Worm (Caenorhabditis elegans) whole organism, L4/young adult: ENCODE results near the gene ift-74.

Experiments
- W03F9.2 ChIP-seq: fragments of 150-350 bp; optimal IDR thresholded peaks from 2 replicates; lab custom pipeline; 2014; ENCODE audit warnings: missing biosample characterization, missing genetic modification characterization
- dao-5 ChIP-seq: sonication (generic microtip); optimal IDR thresholded peaks from 2 replicates; lab custom pipeline; 2016; ENCODE audit warnings: missing genotype, missing genetic modification characterization, moderate library complexity, missing compliant biosample characterization
- him-1 ChIP-seq: sonication (generic microtip); optimal IDR thresholded peaks from 2 replicates; lab custom pipeline; 2016; ENCODE audit warnings: missing genotype, missing genetic modification reagents, missing genetic modification characterization, missing compliant biosample characterization

- TF ChIP-seq him-1 (tag; lab: Kevin White, UChicago), result no peak
- no peak for TF ChIP-seq dao-5
- no peak for TF ChIP-seq W03F9.2 (tag; lab: Kevin White, UChicago)
Measured at ce11 chrII:6706552-6707091, 26.8 kb downstream of the ift-74 start.
